Fruit fly (Drosophila melanogaster): ENCODE data around the gene AP-1gamma.

The AP-1gamma gene

dm6 chrX:9148989-9149522, 40.6 kb downstream of the AP-1gamma start, which contains the start of the genes fh and Bap111 (continued):
- TF ChIP-seq z (GFP tag; IDR thresholded peaks at IDR 0.05) (no peak), CHES-1-like (GFP tag; optimal IDR thresholded peaks at IDR 0.05) (peak; percentile 50), Mes4 (GFP tag; optimal IDR thresholded peaks at IDR 0.05) (no peak), H15 (GFP tag; IDR thresholded peaks at IDR 0.05) (no peak), nerfin-2 (GFP tag; IDR thresholded peaks at IDR 0.05; ENCODE audit: partially characterized antibody) (no peak), CG7987 (GFP tag; optimal IDR thresholded peaks at IDR 0.05) (no peak), Mrtf (GFP tag; IDR thresholded peaks at IDR 0.05) (no peak), stc (GFP tag; IDR thresholded peaks at IDR 0.05) (no peak), NfI (GFP tag; optimal IDR thresholded peaks at IDR 0.05) (no peak), Ets65A (GFP tag) (no peak), CG3726 (GFP tag; IDR thresholded peaks at IDR 0.05) (no peak), repo (GFP tag; optimal IDR thresholded peaks at IDR 0.05) (no peak), Dbx (GFP tag; IDR thresholded peaks at IDR 0.05) (no peak), dpn (GFP tag; optimal IDR thresholded peaks at IDR 0.05) (no peak), kni (GFP tag; optimal IDR thresholded peaks at IDR 0.05) (no peak), lilli (GFP tag; optimal IDR thresholded peaks at IDR 0.05) (no peak), Aef1 (GFP tag; IDR thresholded peaks at IDR 0.05) (no peak), BEAF-32 (GFP tag; optimal IDR thresholded peaks at IDR 0.05) (peak; percentile 42), ara (GFP tag; IDR thresholded peaks at IDR 0.05) (no peak), CG17612 (GFP tag; IDR thresholded peaks at IDR 0.05) (no peak), Nf-YC (tag; optimal IDR thresholded peaks at IDR 0.05) (no peak), pan (optimal IDR thresholded peaks at IDR 0.05) (no peak), pan (GFP tag; optimal IDR thresholded peaks at IDR 0.05 in 1 of 2, IDR thresholded peaks at IDR 0.05 in 1 of 2) (no peak), CG11723 (GFP tag; optimal IDR thresholded peaks at IDR 0.05) (no peak), CG12299 (tag; optimal IDR thresholded peaks at IDR 0.05) (no peak), CG7928 (GFP tag; optimal IDR thresholded peaks at IDR 0.05) (no peak), az2 (GFP tag; optimal IDR thresholded peaks at IDR 0.05) (no peak), CG6689 (GFP tag; IDR thresholded peaks at IDR 0.05) (no peak), en (GFP tag; optimal IDR thresholded peaks at IDR 0.05) (no peak), Dad (GFP tag; optimal IDR thresholded peaks at IDR 0.05) (no peak), unc-4 (GFP tag; IDR thresholded peaks at IDR 0.05; ENCODE audit: partially characterized antibody) (no peak), gt (GFP tag; IDR thresholded peaks at IDR 0.05) (no peak), row (GFP tag; IDR thresholded peaks at IDR 0.05) (peak; percentile 25; the same call in 1 of the 3 replicates), CG3065 (GFP tag; optimal IDR thresholded peaks at IDR 0.05) (no peak), CG17829 (tag; optimal IDR thresholded peaks at IDR 0.05) (peak; percentile 19), Hsf (GFP tag; optimal IDR thresholded peaks at IDR 0.05) (no peak), psq (GFP tag; optimal IDR thresholded peaks at IDR 0.05) (no peak), CG18599 (GFP tag; optimal IDR thresholded peaks at IDR 0.05) (no peak), nmo (GFP tag; optimal IDR thresholded peaks at IDR 0.05) (peak; percentile 38), bbx (GFP tag; IDR thresholded peaks at IDR 0.05; ENCODE audit: partially characterized antibody) (no peak), Side (GFP tag; optimal IDR thresholded peaks at IDR 0.05) (no peak), CG8290 (GFP tag; optimal IDR thresholded peaks at IDR 0.05) (no peak), CG8290 (tag; optimal IDR thresholded peaks at IDR 0.05) (no peak), CG17361 (GFP tag; IDR thresholded peaks at IDR 0.05) (no peak), H2.0 (GFP tag; IDR thresholded peaks at IDR 0.05) (no peak), Myb (GFP tag; optimal IDR thresholded peaks at IDR 0.05) (peak; percentile 23), maf-S (GFP tag; optimal IDR thresholded peaks at IDR 0.05) (no peak), chinmo (GFP tag; IDR thresholded peaks at IDR 0.05; ENCODE audit: partially characterized antibody) (no peak), CG4854 (GFP tag; optimal IDR thresholded peaks at IDR 0.05) (no peak), CG10147 (GFP tag; optimal IDR thresholded peaks at IDR 0.05) (no peak), CG17186 (GFP tag; optimal IDR thresholded peaks at IDR 0.05) (no peak), CG12744 (GFP tag; optimal IDR thresholded peaks at IDR 0.05) (no peak), pzg (GFP tag; optimal IDR thresholded peaks at IDR 0.05) (peak; percentile 48)
